Worm (Caenorhabditis elegans): ENCODE data around the gene fbxa-112.
"Not testable (repeated sequence)": the region's sequence is repeated elsewhere in the genome, so short reads cannot be mapped to it uniquely, and the experiment has no call there.

Gene fbxa-112

ce11 chrV:16948011-16948410, at the start of gene fbxa-112:
Gene fbxa-112, minus strand, starts transcription at chrV:16948111.
- TF ChIP-seq dao-5, W03F9.2, him-1 (tag; optimal IDR thresholded peaks at IDR 0.05): not testable (repeated sequence)

ce11 chrV:16992383-16992782, 44.5 kb upstream of the fbxa-112 start:
- TF ChIP-seq him-1 (tag; optimal IDR thresholded peaks at IDR 0.05) (no peak), dao-5 (tag; optimal IDR thresholded peaks at IDR 0.05) (no peak), W03F9.2 (tag; optimal IDR thresholded peaks at IDR 0.05) (no peak)

ce11 chrV:16991734-16992133, 43.8 kb upstream of the fbxa-112 start, which contains the start of gene srz-95:
Gene srz-95, plus strand, starts transcription at chrV:16992034.
- TF ChIP-seq W03F9.2 (tag; optimal IDR thresholded peaks at IDR 0.05) (no peak), dao-5 (tag; optimal IDR thresholded peaks at IDR 0.05) (no peak), him-1 (tag; optimal IDR thresholded peaks at IDR 0.05) (no peak)

- TF ChIP-seq him-1 (tag; optimal IDR thresholded peaks at IDR 0.05) (no peak), dao-5 (tag; optimal IDR thresholded peaks at IDR 0.05) (no peak), W03F9.2 (tag; optimal IDR thresholded peaks at IDR 0.05) (no peak)
Observed at ce11 chrV:16988614-16989013, 40.7 kb upstream of the fbxa-112 start, which contains the start of gene Y102A5C.27. Gene Y102A5C.27, minus strand, starts transcription at chrV:16988714.

- no peak for TF ChIP-seq dao-5 (tag; optimal IDR thresholded peaks at IDR 0.05)
- no peak for TF ChIP-seq W03F9.2 (tag; optimal IDR thresholded peaks at IDR 0.05)
- no peak for TF ChIP-seq him-1 (tag; optimal IDR thresholded peaks at IDR 0.05)
Observed at ce11 chrV:16987783-16988182, 39.9 kb upstream of the fbxa-112 start.

ce11 chrV:16987035-16987434, 39.1 kb upstream of the fbxa-112 start, which contains the start of gene Y102A5C.40:
Gene Y102A5C.40, minus strand, starts transcription at chrV:16987135.
- TF ChIP-seq him-1 (tag; optimal IDR thresholded peaks at IDR 0.05), result no peak

ce11 chrV:16980368-16980767, 32.5 kb upstream of the fbxa-112 start, which contains the start of gene srz-54:
Gene srz-54, plus strand, starts transcription at chrV:16980668.
- TF ChIP-seq W03F9.2 (tag; optimal IDR thresholded peaks at IDR 0.05), result no peak
- no peak for TF ChIP-seq him-1 (tag; optimal IDR thresholded peaks at IDR 0.05)
- TF ChIP-seq dao-5 (tag; optimal IDR thresholded peaks at IDR 0.05), result no peak

- TF ChIP-seq him-1 (tag; optimal IDR thresholded peaks at IDR 0.05) (no peak), W03F9.2 (tag; optimal IDR thresholded peaks at IDR 0.05) (no peak), dao-5 (tag; optimal IDR thresholded peaks at IDR 0.05) (no peak)
Observed at ce11 chrV:16974919-16975318, 27.0 kb upstream of the fbxa-112 start, which contains the start of gene srx-54. Gene srx-54, plus strand, starts transcription at chrV:16975219.

- TF ChIP-seq dao-5 (tag; optimal IDR thresholded peaks at IDR 0.05) (no peak), him-1 (tag; optimal IDR thresholded peaks at IDR 0.05) (no peak), W03F9.2 (tag; optimal IDR thresholded peaks at IDR 0.05) (no peak)
Observed at ce11 chrV:16973338-16973737, 25.4 kb upstream of the fbxa-112 start.

ce11 chrV:16972134-16972533, 24.2 kb upstream of the fbxa-112 start, which contains the start of gene srh-119:
Gene srh-119, plus strand, starts transcription at chrV:16972434.
- TF ChIP-seq him-1 (tag; optimal IDR thresholded peaks at IDR 0.05) (no peak), W03F9.2 (tag; optimal IDR thresholded peaks at IDR 0.05) (no peak), dao-5 (tag; optimal IDR thresholded peaks at IDR 0.05) (no peak)

- TF ChIP-seq W03F9.2 (tag; optimal IDR thresholded peaks at IDR 0.05) (no peak), him-1 (tag; optimal IDR thresholded peaks at IDR 0.05) (no peak), dao-5 (tag; optimal IDR thresholded peaks at IDR 0.05) (no peak)
Observed at ce11 chrV:16966636-16967035, 18.7 kb upstream of the fbxa-112 start, which contains the start of gene fbxa-90. Gene fbxa-90, plus strand, starts transcription at chrV:16966814.

- TF ChIP-seq him-1 (tag; optimal IDR thresholded peaks at IDR 0.05) (no peak), W03F9.2 (tag; optimal IDR thresholded peaks at IDR 0.05) (peak; percentile 86)
Observed at ce11 chrV:16965655-16966054, 17.7 kb upstream of the fbxa-112 start, which contains the start of gene efl-1. Gene efl-1, minus strand, starts transcription at chrV:16965675.

- TF ChIP-seq dao-5 (tag; optimal IDR thresholded peaks at IDR 0.05) (no peak), W03F9.2 (tag; optimal IDR thresholded peaks at IDR 0.05) (no peak), him-1 (tag; optimal IDR thresholded peaks at IDR 0.05) (no peak)
Observed at ce11 chrV:16958975-16959374, 11.1 kb upstream of the fbxa-112 start.

ce11 chrV:16956229-16956628, 8.3 kb upstream of the fbxa-112 start, which contains the start of gene clec-239:
Gene clec-239, plus strand, starts transcription at chrV:16956529.
- TF ChIP-seq him-1 (tag; optimal IDR thresholded peaks at IDR 0.05), result no peak
- TF ChIP-seq dao-5 (tag; optimal IDR thresholded peaks at IDR 0.05), result no peak
- TF ChIP-seq W03F9.2 (tag; optimal IDR thresholded peaks at IDR 0.05), result no peak

- TF ChIP-seq dao-5 (tag; optimal IDR thresholded peaks at IDR 0.05), result no peak
- no peak for TF ChIP-seq him-1 (tag; optimal IDR thresholded peaks at IDR 0.05)
- TF ChIP-seq W03F9.2 (tag; optimal IDR thresholded peaks at IDR 0.05), result no peak
Observed at ce11 chrV:16954766-16955165, 6.9 kb upstream of the fbxa-112 start, which contains the start of gene srh-206. Gene srh-206, minus strand, starts transcription at chrV:16954866.

Measured in whole organism, L4/young adult.